Fruit fly (Drosophila melanogaster): ENCODE results near the gene CG11882.

DNA sequence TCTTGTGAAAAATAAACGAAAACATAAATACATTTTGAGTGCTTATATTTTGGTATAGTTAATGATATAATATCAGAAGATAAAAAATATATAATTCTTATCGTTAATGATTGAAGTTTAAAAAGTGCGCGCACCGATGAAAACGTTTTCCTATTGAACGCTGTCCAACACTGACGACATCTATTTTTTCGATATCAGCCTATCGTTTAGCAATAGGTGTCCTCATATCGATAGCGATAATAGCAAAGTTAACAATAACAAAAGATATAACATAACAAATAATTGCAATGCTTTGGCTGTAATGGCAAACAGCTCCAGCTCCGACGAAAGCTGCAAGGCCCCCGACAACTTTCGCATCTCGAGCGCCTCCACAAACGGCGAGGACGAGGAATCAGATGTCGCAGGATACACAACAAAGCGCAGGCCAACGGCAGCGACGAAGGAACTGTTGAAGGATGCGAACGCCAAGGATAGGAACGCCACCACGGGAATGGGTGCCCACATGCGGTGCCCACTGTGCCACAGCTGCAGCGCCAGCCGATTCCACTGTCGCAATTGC, 31.7 kb downstream of the CG11882 start, which contains the start of gene Atg14:
- TF ChIP-seq CG8478 (optimal IDR thresholded peaks at IDR 0.05) (no peak), CTCF (optimal IDR thresholded peaks at IDR 0.05) (no peak)
